Worm (Caenorhabditis elegans): ENCODE measurements around the gene dlc-5.

DNA sequence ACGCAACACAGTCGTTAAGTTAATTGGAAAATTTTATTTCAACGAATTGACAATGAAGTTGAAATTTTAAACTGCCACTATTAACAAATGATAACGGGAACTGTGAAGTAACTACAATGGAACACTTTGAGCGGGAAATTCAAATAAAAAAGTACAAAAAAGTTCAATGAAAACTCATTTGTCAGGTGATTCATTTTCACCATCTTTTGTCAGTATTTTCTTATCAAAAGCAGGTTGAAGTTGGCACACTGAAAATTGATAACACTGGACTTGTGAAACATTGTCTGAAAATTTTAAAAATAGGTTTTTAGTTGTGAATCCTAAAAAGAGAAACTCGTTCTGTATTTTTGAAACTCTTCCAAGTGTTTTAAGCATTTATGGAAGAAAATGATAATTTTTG is 4.6 kb upstream of the dlc-5 start:
- no peak for TF ChIP-seq F13H6.1 (tag; optimal IDR thresholded peaks at IDR 0.05)
- no peak for TF ChIP-seq elt-1 (tag; optimal IDR thresholded peaks at IDR 0.05)
- TF ChIP-seq ama-1 (optimal IDR thresholded peaks at IDR 0.05): no peak
- TF ChIP-seq nhr-21 (tag; optimal IDR thresholded peaks at IDR 0.05): no peak
